Worm (Caenorhabditis elegans): ENCODE data around the gene F29B9.5.

The F29B9.5 gene

ce11 chrIV:4660151-4661041, 8.2 kb downstream of the F29B9.5 start, which contains the start of the genes F29B9.11 and jmjd-1.2:
TSS of gene F29B9.11 (minus strand) at chrIV:4660201.
TSS of gene jmjd-1.2 (plus strand) at chrIV:4660991.
- TF ChIP-seq nhr-21 (tag; optimal IDR thresholded peaks at IDR 0.05) = peak; percentile 89
- peak; percentile 93 for TF ChIP-seq sem-4 (tag; optimal IDR thresholded peaks at IDR 0.05)
- TF ChIP-seq ZK546.5 (tag; optimal IDR thresholded peaks at IDR 0.05) = peak; percentile 72
- peak; percentile 68 for TF ChIP-seq zag-1 (tag; optimal IDR thresholded peaks at IDR 0.05)
- no peak for TF ChIP-seq elt-1 (tag; optimal IDR thresholded peaks at IDR 0.05)
- peak; percentile 30 for TF ChIP-seq nhr-10 (tag; optimal IDR thresholded peaks at IDR 0.05)
- TF ChIP-seq nhr-129 (tag; optimal IDR thresholded peaks at IDR 0.05) = peak; percentile 84
- peak in 1 of 2 experiments; percentile 51 for TF ChIP-seq mdl-1 (tag; optimal IDR thresholded peaks at IDR 0.05)
- TF ChIP-seq nhr-237 (tag; optimal IDR thresholded peaks at IDR 0.05) = peak; percentile 73
- TF ChIP-seq sma-9 (GFP tag; optimal IDR thresholded peaks at IDR 0.05) = peak; percentile 88
- TF ChIP-seq sma-9 (tag; optimal IDR thresholded peaks at IDR 0.05) = no peak
- peak; percentile 75 for TF ChIP-seq blmp-1 (tag; optimal IDR thresholded peaks at IDR 0.05; ENCODE audit: insufficient read depth)
- TF ChIP-seq dmd-4 (tag; optimal IDR thresholded peaks at IDR 0.05) = no peak
- no peak for TF ChIP-seq nhr-12 (tag; optimal IDR thresholded peaks at IDR 0.05)
- peak; percentile 87 to 95 for TF ChIP-seq lsy-2 (tag; optimal IDR thresholded peaks at IDR 0.05)
- TF ChIP-seq fos-1 (tag; optimal IDR thresholded peaks at IDR 0.05) = peak; percentile 72
- TF ChIP-seq unc-55 (GFP tag; optimal IDR thresholded peaks at IDR 0.05) = peak; percentile 89
- TF ChIP-seq snpc-4 (tag; optimal IDR thresholded peaks at IDR 0.05) = peak; percentile 78
- TF ChIP-seq elt-3 (tag; optimal IDR thresholded peaks at IDR 0.05) = no peak
- TF ChIP-seq ztf-1 (GFP tag; conservative IDR thresholded peaks at IDR 0.05) = no peak
- TF ChIP-seq C34F6.9 (tag; optimal IDR thresholded peaks at IDR 0.05) = peak; percentile 97
- TF ChIP-seq Y55F3AM.14 (GFP tag; optimal IDR thresholded peaks at IDR 0.05) = peak; percentile 74
- peak; percentile 54 for TF ChIP-seq ceh-16 (tag; optimal IDR thresholded peaks at IDR 0.05)
- TF ChIP-seq nhr-6 (tag; optimal IDR thresholded peaks at IDR 0.05) = peak; percentile 55
- peak; percentile 76 for TF ChIP-seq ztf-4 (tag; optimal IDR thresholded peaks at IDR 0.05)
- no peak for TF ChIP-seq unc-39 (tag; optimal IDR thresholded peaks at IDR 0.05)
- peak; percentile 47 for TF ChIP-seq R02D3.7 (tag; optimal IDR thresholded peaks at IDR 0.05)
- TF ChIP-seq mab-5 (tag; optimal IDR thresholded peaks at IDR 0.05) = peak; percentile 82
- TF ChIP-seq lin-11 (tag; optimal IDR thresholded peaks at IDR 0.05) = peak; percentile 91
- TF ChIP-seq nhr-25 (tag; optimal IDR thresholded peaks at IDR 0.05) = peak; percentile 88
- peak; percentile 95 for TF ChIP-seq crh-2 (tag; optimal IDR thresholded peaks at IDR 0.05)
- peak; percentile 92 for TF ChIP-seq F13H6.1 (tag; optimal IDR thresholded peaks at IDR 0.05)
- TF ChIP-seq lin-39 (tag; optimal IDR thresholded peaks at IDR 0.05) = no peak
- TF ChIP-seq sma-3 (GFP tag; optimal IDR thresholded peaks at IDR 0.05) = peak; percentile 98
- TF ChIP-seq nhr-77 (tag; optimal IDR thresholded peaks at IDR 0.05) = peak; percentile 39
- peak; percentile 79 for TF ChIP-seq gmeb-1 (tag; optimal IDR thresholded peaks at IDR 0.05)
- TF ChIP-seq unc-62 (GFP tag; optimal IDR thresholded peaks at IDR 0.05) = peak; percentile 10
- peak; percentile 93 for TF ChIP-seq lin-13 (GFP tag; optimal IDR thresholded peaks at IDR 0.05)
- peak; percentile 2 for TF ChIP-seq mbf-1 (tag; optimal IDR thresholded peaks at IDR 0.05)
- TF ChIP-seq egl-27 (tag; optimal IDR thresholded peaks at IDR 0.05) = peak; percentile 78
- TF ChIP-seq nhr-23 (tag; optimal IDR thresholded peaks at IDR 0.05) = no peak

- TF ChIP-seq nhr-6 (tag; optimal IDR thresholded peaks at IDR 0.05) = no peak
- no peak for TF ChIP-seq unc-62 (GFP tag; optimal IDR thresholded peaks at IDR 0.05)
- TF ChIP-seq elt-3 (tag; optimal IDR thresholded peaks at IDR 0.05) = no peak
- TF ChIP-seq ceh-16 (tag; optimal IDR thresholded peaks at IDR 0.05) = no peak
- TF ChIP-seq skn-1 (tag; optimal IDR thresholded peaks at IDR 0.05) = no peak
- TF ChIP-seq dmd-4 (tag; optimal IDR thresholded peaks at IDR 0.05) = no peak
- no peak for TF ChIP-seq blmp-1 (tag; optimal IDR thresholded peaks at IDR 0.05; ENCODE audit: insufficient read depth)
- no peak for TF ChIP-seq fos-1 (tag; optimal IDR thresholded peaks at IDR 0.05)
- no peak for TF ChIP-seq alr-1 (tag; optimal IDR thresholded peaks at IDR 0.05)
- TF ChIP-seq sma-9 (GFP tag; optimal IDR thresholded peaks at IDR 0.05) = no peak
- no peak for TF ChIP-seq sma-9 (tag; optimal IDR thresholded peaks at IDR 0.05)
- TF ChIP-seq C34F6.9 (tag; optimal IDR thresholded peaks at IDR 0.05) = no peak
- no peak for TF ChIP-seq nhr-10 (tag; optimal IDR thresholded peaks at IDR 0.05)
- TF ChIP-seq nhr-237 (tag; optimal IDR thresholded peaks at IDR 0.05) = no peak
- TF ChIP-seq R02D3.7 (tag; optimal IDR thresholded peaks at IDR 0.05) = no peak
Measured at ce11 chrIV:4665079-4665478, 12.9 kb downstream of the F29B9.5 start, which contains the start of gene F29B9.1. TSS of gene F29B9.1 (plus strand) at chrIV:4665379.

Measured in whole organism, L2 larva.